Worm (Caenorhabditis elegans): ENCODE results near the gene parn-2.

- no peak for TF ChIP-seq lsy-2 (tag; optimal IDR thresholded peaks at IDR 0.05)
- no peak for TF ChIP-seq sptf-1 (tag; optimal IDR thresholded peaks at IDR 0.05)
- no peak for TF ChIP-seq flh-1 (GFP tag; optimal IDR thresholded peaks at IDR 0.05)
- no peak for TF ChIP-seq nhr-12 (tag; optimal IDR thresholded peaks at IDR 0.05)
- no peak for TF ChIP-seq cnd-1 (tag; optimal IDR thresholded peaks at IDR 0.05)
- TF ChIP-seq mab-5 (tag; optimal IDR thresholded peaks at IDR 0.05): no peak
- no peak for TF ChIP-seq blmp-1 (tag; optimal IDR thresholded peaks at IDR 0.05)
- no peak for TF ChIP-seq nhr-28 (tag; optimal IDR thresholded peaks at IDR 0.05)
- TF ChIP-seq unc-62 (GFP tag; optimal IDR thresholded peaks at IDR 0.05): no peak
- TF ChIP-seq ztf-11 (tag; optimal IDR thresholded peaks at IDR 0.05): no peak
- TF ChIP-seq pha-4 (tag; optimal IDR thresholded peaks at IDR 0.05): no peak
- no peak for TF ChIP-seq elt-3 (tag; optimal IDR thresholded peaks at IDR 0.05)
- TF ChIP-seq elt-1 (tag; optimal IDR thresholded peaks at IDR 0.05; ENCODE audit: borderline replicate concordance, insufficient read depth): no peak
Measured at ce11 chrII:12257095-12257494, 667 bp upstream of the parn-2 start.
